Worm (Caenorhabditis elegans) whole organism, mixed stage, embryonic: Measurements from ENCODE around the gene rabx-5.

Experiments
- M03D4.4 ChIP-seq: sonication (generic microtip); optimal IDR thresholded peaks from 2 replicates; lab custom pipeline; 2017; ENCODE audit warnings: mild to moderate bottlenecking, missing genetic modification characterization, missing compliant biosample characterization
- bed-3 ChIP-seq: fragments of 200-800 bp; sonication (Bioruptor generic); optimal IDR thresholded peaks from 3 replicates; lab custom pipeline; 2018; ENCODE audit warnings: mild to moderate bottlenecking, missing genetic modification characterization, moderate library complexity, missing compliant biosample characterization
- blmp-1 ChIP-seq: fragments of 150-350 bp; optimal IDR thresholded peaks from 2 replicates; lab custom pipeline; 2014; ENCODE audit warnings: missing biosample characterization, missing genetic modification characterization
- ceh-39 ChIP-seq: fragments of 150-350 bp; optimal IDR thresholded peaks from 2 replicates; lab custom pipeline; 2014; ENCODE audit warnings: missing biosample characterization, missing genetic modification characterization
- ceh-43 ChIP-seq: fragments of 200-800 bp; sonication (Bioruptor generic); optimal IDR thresholded peaks from 2 replicates; lab custom pipeline; 2018; ENCODE audit warnings: mild to moderate bottlenecking, missing genetic modification characterization, moderate library complexity, missing compliant biosample characterization
- ceh-83 ChIP-seq: fragments of 200-800 bp; sonication (Bioruptor generic); optimal IDR thresholded peaks from 2 replicates; lab custom pipeline; 2018; ENCODE audit warnings: mild to moderate bottlenecking, missing genetic modification characterization, missing compliant biosample characterization
- ces-1 ChIP-seq: fragments of 150-350 bp; optimal IDR thresholded peaks from 2 replicates; lab custom pipeline; 2014; ENCODE audit warnings: missing biosample characterization, missing genetic modification reagents, missing genetic modification characterization
- cnd-1 ChIP-seq: fragments of 200-800 bp; sonication (Bioruptor generic); optimal IDR thresholded peaks from 2 replicates; lab custom pipeline; 2018; ENCODE audit warnings: mild to moderate bottlenecking, missing genetic modification characterization, missing compliant biosample characterization
- drap-1 ChIP-seq: fragments of 200-800 bp; sonication (Bioruptor generic); optimal IDR thresholded peaks from 3 replicates; lab custom pipeline; 2018; ENCODE audit warnings: mild to moderate bottlenecking, missing genetic modification characterization, missing compliant biosample characterization
- elt-3 ChIP-seq: fragments of 150-350 bp; optimal IDR thresholded peaks from 2 replicates; lab custom pipeline; 2014; ENCODE audit warnings: missing biosample characterization, missing genetic modification characterization
- ham-2 ChIP-seq: fragments of 200-800 bp; sonication (Bioruptor generic); optimal IDR thresholded peaks from 2 replicates; lab custom pipeline; 2018; ENCODE audit warnings: mild to moderate bottlenecking, missing genetic modification characterization, missing compliant biosample characterization
- hlh-1 ChIP-seq: fragments of 150-350 bp; optimal IDR thresholded peaks from 2 replicates; lab custom pipeline; 2014; ENCODE audit warnings: missing biosample characterization, missing genetic modification reagents, missing genetic modification characterization
- lin-13 ChIP-seq: fragments of 150-350 bp; optimal IDR thresholded peaks from 2 replicates; lab custom pipeline; 2014; ENCODE audit warnings: missing biosample characterization, missing genetic modification characterization
- lin-32 ChIP-seq: fragments of 200-800 bp; sonication (Bioruptor generic); optimal IDR thresholded peaks from 2 replicates; lab custom pipeline; 2018; ENCODE audit warnings: mild to moderate bottlenecking, missing genetic modification characterization, missing compliant biosample characterization
- mab-5 ChIP-seq: fragments of 150-350 bp; optimal IDR thresholded peaks from 2 replicates; lab custom pipeline; 2014; ENCODE audit warnings: missing biosample characterization, missing genetic modification characterization
- mep-1 ChIP-seq: fragments of 150-350 bp; optimal IDR thresholded peaks from 2 replicates; lab custom pipeline; 2017; ENCODE audit warnings: missing biosample characterization, missing genetic modification reagents, missing genetic modification characterization, inconsistent platforms
- nhr-12 ChIP-seq: fragments of 150-350 bp; optimal IDR thresholded peaks from 2 replicates; lab custom pipeline; 2014; ENCODE audit warnings: missing biosample characterization, missing genetic modification characterization
- nhr-2 ChIP-seq: fragments of 150-350 bp; optimal IDR thresholded peaks from 2 replicates; lab custom pipeline; 2014; ENCODE audit warnings: missing biosample characterization, missing genetic modification characterization
- nhr-237 ChIP-seq: fragments of 150-350 bp; optimal IDR thresholded peaks from 2 replicates; lab custom pipeline; 2014; ENCODE audit warnings: missing biosample characterization, missing genetic modification characterization
- nhr-28 ChIP-seq: fragments of 150-350 bp; optimal IDR thresholded peaks from 2 replicates; lab custom pipeline; 2014; ENCODE audit warnings: missing biosample characterization, missing genetic modification characterization
- nhr-76 ChIP-seq: sonication (generic microtip); optimal IDR thresholded peaks from 2 replicates; lab custom pipeline; 2017; ENCODE audit warnings: missing biosample characterization, missing genetic modification characterization
- pha-4 ChIP-seq: fragments of 150-350 bp; optimal IDR thresholded peaks from 2 replicates; lab custom pipeline; 2018; ENCODE audit warnings: missing biosample characterization, missing genetic modification reagents, missing genetic modification characterization
- sem-2 ChIP-seq: fragments of 200-800 bp; sonication (Bioruptor generic); optimal IDR thresholded peaks from 2 replicates; lab custom pipeline; 2018; ENCODE audit warnings: mild to moderate bottlenecking, missing genetic modification characterization, missing compliant biosample characterization
- snpc-4 ChIP-seq: fragments of 150-350 bp; optimal IDR thresholded peaks from 2 replicates; lab custom pipeline; 2014; ENCODE audit warnings: missing biosample characterization, missing genetic modification characterization
- sptf-1 ChIP-seq: sonication (generic microtip); optimal IDR thresholded peaks from 2 replicates; lab custom pipeline; 2017; ENCODE audit warnings: mild to moderate bottlenecking, missing genetic modification characterization, moderate library complexity, missing compliant biosample characterization
- tbx-8 ChIP-seq: fragments of 200-800 bp; sonication (Bioruptor generic); optimal IDR thresholded peaks from 2 replicates; lab custom pipeline; 2018; ENCODE audit warnings: mild to moderate bottlenecking, missing genetic modification characterization, moderate library complexity, missing compliant biosample characterization
- unc-120 ChIP-seq: sonication (generic microtip); optimal IDR thresholded peaks from 2 replicates; lab custom pipeline; 2017; ENCODE audit warnings: missing genetic modification characterization, missing compliant biosample characterization; ENCODE audit not compliant: poor library complexity, severe bottlenecking
- unc-62 ChIP-seq: fragments of 150-350 bp; optimal IDR thresholded peaks from 2 replicates; lab custom pipeline; 2014; ENCODE audit warnings: missing biosample characterization, missing genetic modification reagents, missing genetic modification characterization
- zip-8 ChIP-seq: fragments of 150-350 bp; optimal IDR thresholded peaks from 2 replicates; lab custom pipeline; 2014; ENCODE audit warnings: missing biosample characterization, missing genetic modification characterization

Gene rabx-5

DNA sequence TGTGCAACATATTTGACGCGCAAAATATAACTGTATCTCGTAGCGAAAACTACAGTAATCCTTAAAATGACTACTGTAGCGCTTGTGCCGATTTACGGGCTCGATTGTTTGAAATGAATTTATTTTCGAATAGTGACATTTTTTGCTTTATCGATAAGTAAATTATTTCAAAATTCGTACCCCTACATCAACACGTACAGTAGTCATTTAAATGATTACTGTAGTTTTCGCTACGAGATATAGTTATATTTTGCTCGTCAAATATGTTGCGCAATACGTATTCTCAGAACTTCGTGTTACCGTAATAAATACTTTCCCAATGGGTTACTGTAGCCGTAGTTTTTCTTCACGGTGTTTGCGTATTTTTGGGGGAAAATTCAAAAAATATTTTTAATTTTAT is 47.7 kb downstream of the rabx-5 start:
- no peak for TF ChIP-seq ceh-43 (GFP tag; lab: Kevin White, UChicago)
- peak; percentile 79 for TF ChIP-seq zip-8 (tag; lab: Kevin White, UChicago)
- TF ChIP-seq ham-2: no peak

- TF ChIP-seq zip-8 (tag; lab: Kevin White, UChicago) (peak; percentile 11), unc-120 (no peak), blmp-1 (tag; lab: Kevin White, UChicago) (peak; percentile 91)
These were observed 48.3 kb downstream of the rabx-5 start for ce11 chrIII:10653479-10653878.

DNA sequence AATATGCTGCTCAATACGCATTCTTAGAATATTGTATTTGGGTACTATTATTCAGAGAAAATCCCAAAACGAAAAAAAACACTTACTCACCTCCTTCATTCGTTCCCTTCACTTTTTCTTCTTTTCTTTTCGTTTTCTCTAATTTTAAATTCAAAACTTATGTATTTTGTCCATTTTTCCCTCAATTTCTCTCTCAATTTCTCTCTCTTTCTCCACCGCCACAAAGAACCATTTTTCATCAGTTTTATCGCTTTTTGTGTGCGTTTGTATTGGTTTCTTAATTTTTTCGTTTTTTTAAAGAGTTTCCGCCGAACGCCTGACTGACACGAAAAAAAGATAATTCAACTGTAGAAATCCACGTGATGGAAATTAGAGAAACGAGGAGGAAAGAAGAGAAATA is 49.6 kb downstream of the rabx-5 start, which contains the start of gene cnt-2:
Gene cnt-2, plus strand, starts transcription at position 301 of the 400 bp plus-strand sequence.
- no peak for TF ChIP-seq cnd-1 (tag; lab: Kevin White, UChicago)
- no peak for TF ChIP-seq mep-1 (tag; lab: Kevin White, UChicago)
- TF ChIP-seq ceh-83: no peak
- TF ChIP-seq bed-3 (GFP tag; lab: Kevin White, UChicago): no peak
- TF ChIP-seq lin-13: no peak
- no peak for TF ChIP-seq lin-32 (GFP tag; lab: Kevin White, UChicago)
- no peak for TF ChIP-seq unc-62 (GFP tag; lab: Kevin White, UChicago)
- TF ChIP-seq sptf-1 (tag; lab: Kevin White, UChicago): no peak
- no peak for TF ChIP-seq unc-120
- no peak for TF ChIP-seq pha-4 (tag; lab: Kevin White, UChicago)
- TF ChIP-seq nhr-76: no peak
- no peak for TF ChIP-seq elt-3 (tag; lab: Kevin White, UChicago)
- TF ChIP-seq nhr-28 (tag; lab: Kevin White, UChicago): no peak
- TF ChIP-seq tbx-8 (GFP tag; lab: Kevin White, UChicago): no peak
- no peak for TF ChIP-seq nhr-237
- no peak for TF ChIP-seq sem-2
- no peak for TF ChIP-seq ceh-39
- no peak for TF ChIP-seq nhr-2 (tag; lab: Kevin White, UChicago)

ce11 chrIII:10656069-10656468 is 50.9 kb downstream of the rabx-5 start:
- TF ChIP-seq unc-62 (GFP tag; lab: Kevin White, UChicago) (no peak), ceh-39 (no peak), drap-1 (GFP tag; lab: Kevin White, UChicago) (no peak), sptf-1 (tag; lab: Kevin White, UChicago) (no peak), unc-120 (no peak), mep-1 (tag; lab: Kevin White, UChicago) (no peak), nhr-12 (tag; lab: Kevin White, UChicago) (no peak), lin-32 (GFP tag; lab: Kevin White, UChicago) (no peak), hlh-1 (no peak), elt-3 (tag; lab: Kevin White, UChicago) (no peak), snpc-4 (tag; lab: Kevin White, UChicago) (no peak), ceh-43 (GFP tag; lab: Kevin White, UChicago) (no peak)
- TF ChIP-seq, all 35 proteins: peak for 0

- TF ChIP-seq ces-1 (GFP tag; lab: Kevin White, UChicago) (peak; percentile 68), mab-5 (tag; lab: Kevin White, UChicago) (no peak), blmp-1 (tag; lab: Kevin White, UChicago) (no peak)
- TF ChIP-seq, all 35 proteins: peak for 1
These were observed 52.5 kb downstream of the rabx-5 start for ce11 chrIII:10657661-10658060.

DNA sequence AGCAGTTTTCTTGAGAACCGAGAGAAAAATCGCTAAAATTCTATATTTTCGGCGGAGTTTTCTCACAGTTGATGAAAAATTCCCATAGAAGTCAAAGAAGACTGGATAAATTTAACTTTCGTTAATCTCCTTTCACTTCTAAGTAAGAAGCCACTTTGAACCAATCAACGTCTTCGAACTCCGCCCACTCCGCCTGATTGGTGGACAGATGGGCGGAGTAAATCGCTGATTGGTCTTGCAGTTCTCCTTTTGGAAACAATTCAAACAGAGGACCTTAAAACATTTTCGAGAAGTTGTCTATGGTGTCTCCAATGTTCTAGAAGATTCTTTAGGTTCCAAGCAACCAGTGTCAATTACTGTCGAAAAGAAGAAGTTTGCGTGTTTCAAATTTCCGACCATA is 53.2 kb downstream of the rabx-5 start:
- TF ChIP-seq M03D4.4 (tag; lab: Kevin White, UChicago) (peak; percentile 1), ceh-39 (no peak)

DNA sequence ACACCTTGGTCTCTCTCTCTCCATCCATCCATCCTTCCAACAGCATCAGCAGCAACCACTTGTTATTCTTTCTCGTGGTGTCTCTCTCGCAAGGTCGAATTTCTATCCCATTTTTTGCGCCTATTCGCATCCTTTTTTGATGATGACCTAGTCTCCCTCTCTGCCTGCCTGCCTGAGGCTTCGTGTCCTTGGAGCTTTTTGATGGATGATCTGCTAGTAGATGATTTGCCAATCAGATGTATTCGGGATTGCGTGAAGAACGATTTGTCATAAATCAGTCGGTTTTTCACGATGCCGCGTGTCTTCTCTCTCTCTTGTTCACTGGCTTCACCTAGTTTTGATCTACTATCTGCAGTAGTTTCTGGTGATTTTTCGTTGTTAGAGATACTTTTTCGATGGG is 56.1 kb downstream of the rabx-5 start:
- TF ChIP-seq ham-2 (peak; percentile 50), nhr-12 (tag; lab: Kevin White, UChicago) (no peak)
- TF ChIP-seq, all 35 proteins: peak for 1
